Worm (Caenorhabditis elegans): Measurements from ENCODE around the gene K01A6.8.
A peak's percentile ranks its signal among the peaks of the same experiment; 100 is the strongest.

The K01A6.8 gene

DNA sequence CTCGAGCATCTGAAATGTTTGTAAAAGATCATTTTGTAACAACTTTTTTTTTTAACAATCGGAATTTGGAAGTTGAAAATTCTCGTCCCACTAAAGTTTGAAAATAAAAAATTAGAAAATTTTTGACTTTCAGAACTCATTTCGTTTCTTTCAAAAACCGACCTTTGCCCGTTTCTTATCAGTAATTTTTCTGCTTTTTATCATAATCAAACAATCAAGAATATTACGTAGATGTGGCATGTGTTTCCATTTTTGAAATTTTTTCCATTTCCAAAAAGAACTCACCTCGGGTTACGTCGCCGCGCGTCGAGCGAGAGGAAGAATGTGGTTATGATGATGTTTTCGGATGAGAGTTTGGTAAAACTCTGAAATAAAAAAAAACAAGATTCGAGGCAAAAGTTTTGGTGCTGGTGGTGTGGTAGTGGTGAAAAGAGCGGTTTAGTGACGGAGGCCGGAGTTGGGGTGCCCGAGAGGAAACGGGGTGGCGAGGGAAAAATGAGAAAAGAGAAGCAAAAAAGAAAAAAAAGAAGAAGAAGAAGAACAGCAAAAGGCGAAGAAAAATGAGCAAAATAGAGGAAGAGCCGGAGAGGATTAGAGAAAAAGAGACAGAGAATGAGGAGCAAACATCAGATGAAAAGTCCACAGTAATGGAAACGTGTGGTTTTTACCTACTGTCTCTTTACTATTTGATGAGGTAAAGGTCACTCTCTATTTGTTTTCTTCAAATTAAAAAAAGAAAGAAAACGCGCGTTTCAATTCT, 23.7 kb upstream of the K01A6.8 start, which contains the start of gene T12A7.2:
Gene T12A7.2, minus strand, starts transcription at position 412 of the 760 bp plus-strand sequence.
- TF ChIP-seq snu-23 (GFP tag; optimal IDR thresholded peaks at IDR 0.05) = peak; percentile 4
- TF ChIP-seq mdl-1 (tag; optimal IDR thresholded peaks at IDR 0.05) = no peak
- peak in 1 of 2 experiments; percentile 23 for TF ChIP-seq efl-1 (optimal IDR thresholded peaks at IDR 0.05)
- TF ChIP-seq efl-1 (GFP tag; optimal IDR thresholded peaks at IDR 0.05 in 1 of 2) = peak in 1 of 2 experiments; percentile 90
- TF ChIP-seq F16B12.6 (tag; optimal IDR thresholded peaks at IDR 0.05) = no peak
- TF ChIP-seq ceh-88 (GFP tag; IDR thresholded peaks at IDR 0.05) = no peak
- TF ChIP-seq rnt-1 (tag; optimal IDR thresholded peaks at IDR 0.05) = peak; percentile 2
- no peak for TF ChIP-seq unc-98 (GFP tag; IDR thresholded peaks at IDR 0.05)
- peak; percentile 41 for TF ChIP-seq nhr-71 (tag; optimal IDR thresholded peaks at IDR 0.05)
- TF ChIP-seq elt-2 (tag; optimal IDR thresholded peaks at IDR 0.05) = peak; percentile 77
- TF ChIP-seq snpc-4 (tag; optimal IDR thresholded peaks at IDR 0.05) = no peak
- no peak for TF ChIP-seq xbp-1 (tag; optimal IDR thresholded peaks at IDR 0.05)
- TF ChIP-seq nhr-12 (tag; optimal IDR thresholded peaks at IDR 0.05) = no peak
- TF ChIP-seq lsy-2 (tag; optimal IDR thresholded peaks at IDR 0.05) = peak in 1 of 2 experiments; percentile 38
- TF ChIP-seq ceh-82 (tag; optimal IDR thresholded peaks at IDR 0.05) = no peak
- TF ChIP-seq tbx-2 (tag; optimal IDR thresholded peaks at IDR 0.05) = peak; percentile 7
- peak; percentile 7 for TF ChIP-seq swsn-7 (tag; optimal IDR thresholded peaks at IDR 0.05)
- peak; percentile 21 for TF ChIP-seq dsc-1 (tag; optimal IDR thresholded peaks at IDR 0.05)
- TF ChIP-seq nhr-28 (tag; optimal IDR thresholded peaks at IDR 0.05) = no peak
- TF ChIP-seq unc-86 (tag; optimal IDR thresholded peaks at IDR 0.05) = no peak
- peak; percentile 56 for TF ChIP-seq lin-14 (GFP tag; optimal IDR thresholded peaks at IDR 0.05)
- peak; percentile 38 for TF ChIP-seq nhr-47 (tag; optimal IDR thresholded peaks at IDR 0.05)
- TF ChIP-seq aha-1 (tag; optimal IDR thresholded peaks at IDR 0.05) = no peak

DNA sequence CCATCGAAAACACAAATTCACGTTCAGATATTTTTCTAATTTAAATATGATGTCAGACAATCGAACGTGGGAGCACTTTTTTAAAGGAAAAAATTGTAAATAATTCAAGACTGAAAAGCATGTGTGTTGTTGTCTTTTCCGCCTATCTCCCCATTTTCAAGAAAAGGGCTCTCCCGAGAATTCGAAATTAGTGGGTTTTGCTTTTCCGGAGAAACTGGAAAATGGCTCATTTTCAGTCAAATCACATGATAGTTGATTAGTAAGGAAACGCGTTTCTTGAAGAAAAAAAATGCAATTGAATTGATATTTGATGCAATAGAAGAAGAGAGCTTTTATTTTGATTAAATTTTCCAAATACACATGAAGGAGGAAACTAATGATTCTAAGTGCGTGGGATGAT, 22.7 kb upstream of the K01A6.8 start:
- TF ChIP-seq nhr-28 (tag; optimal IDR thresholded peaks at IDR 0.05) = no peak
- peak; percentile 42 for TF ChIP-seq unc-86 (tag; optimal IDR thresholded peaks at IDR 0.05)
- TF ChIP-seq lin-14 (GFP tag; optimal IDR thresholded peaks at IDR 0.05) = peak; percentile 47
- TF ChIP-seq lsy-2 (tag; optimal IDR thresholded peaks at IDR 0.05) = peak in 1 of 2 experiments; percentile 13
- TF ChIP-seq nhr-47 (tag; optimal IDR thresholded peaks at IDR 0.05) = peak; percentile 74
- TF ChIP-seq C34B4.2 (tag; optimal IDR thresholded peaks at IDR 0.05) = no peak
- TF ChIP-seq pax-3 (tag; optimal IDR thresholded peaks at IDR 0.05) = peak; percentile 27
- TF ChIP-seq nhr-71 (tag; optimal IDR thresholded peaks at IDR 0.05) = peak; percentile 72
- peak; percentile 63 for TF ChIP-seq fkh-8 (tag; optimal IDR thresholded peaks at IDR 0.05)
- no peak for TF ChIP-seq unc-98 (GFP tag; IDR thresholded peaks at IDR 0.05)
- TF ChIP-seq ztf-4 (tag; optimal IDR thresholded peaks at IDR 0.05) = peak; percentile 3
- peak; percentile 75 for TF ChIP-seq dsc-1 (tag; optimal IDR thresholded peaks at IDR 0.05)
- peak; percentile 59 for TF ChIP-seq egl-13 (tag; optimal IDR thresholded peaks at IDR 0.05)
- TF ChIP-seq tbx-2 (tag; optimal IDR thresholded peaks at IDR 0.05) = peak; percentile 4

DNA sequence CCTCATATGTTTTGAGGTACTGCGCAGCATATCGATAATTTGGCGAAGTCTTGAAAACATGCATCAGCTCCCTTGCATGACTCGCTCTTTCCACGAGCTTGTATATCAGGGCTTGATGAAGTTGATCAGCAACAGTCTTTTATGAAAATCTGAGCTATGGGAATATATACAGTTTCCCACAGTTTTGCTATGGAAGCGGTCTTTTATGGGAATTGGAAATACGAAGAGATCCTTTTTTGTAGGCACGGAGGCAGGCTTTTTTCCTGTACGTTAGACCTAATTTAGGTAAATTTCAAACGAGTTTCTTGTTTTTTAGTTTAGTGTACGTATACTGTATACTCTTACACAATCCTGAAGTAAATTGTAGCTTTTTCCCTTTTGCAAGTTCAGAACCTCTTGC, 18.7 kb upstream of the K01A6.8 start, which contains the start of gene T12A7.9:
Gene T12A7.9, minus strand, starts transcription at position 101 of the 400 bp plus-strand sequence.
- TF ChIP-seq nhr-47 (tag; optimal IDR thresholded peaks at IDR 0.05) (peak; percentile 14), fos-1 (tag; optimal IDR thresholded peaks at IDR 0.05) (no peak)

DNA sequence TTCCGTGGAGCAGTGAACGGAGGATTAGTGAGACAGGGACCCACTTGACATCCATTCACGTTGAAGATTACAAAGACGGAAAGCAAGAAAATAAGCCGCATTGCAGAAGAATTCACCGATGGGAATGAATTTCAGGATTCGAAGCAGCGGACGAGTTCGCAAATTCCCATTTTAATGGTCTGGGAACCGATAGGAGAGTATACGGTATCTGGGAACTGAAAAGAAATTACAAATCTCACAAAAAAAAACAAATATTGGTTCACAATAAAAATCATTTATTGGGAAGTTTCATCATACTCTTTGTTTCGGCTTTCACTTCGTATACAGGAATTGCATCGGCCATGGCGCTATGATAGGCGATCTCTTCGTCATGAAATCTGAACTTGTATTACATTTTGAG, 17.8 kb upstream of the K01A6.8 start, which contains the start of gene T12A7.10:
Gene T12A7.10, minus strand, starts transcription at position 101 of the 400 bp plus-strand sequence.
- TF ChIP-seq rnt-1 (tag; optimal IDR thresholded peaks at IDR 0.05) (no peak), unc-86 (tag; optimal IDR thresholded peaks at IDR 0.05) (no peak), nhr-85 (tag) (peak; percentile 42), efl-1 (optimal IDR thresholded peaks at IDR 0.05) (no peak), efl-1 (GFP tag; optimal IDR thresholded peaks at IDR 0.05 in 1 of 2) (peak in 1 of 2 experiments; percentile 0)

DNA sequence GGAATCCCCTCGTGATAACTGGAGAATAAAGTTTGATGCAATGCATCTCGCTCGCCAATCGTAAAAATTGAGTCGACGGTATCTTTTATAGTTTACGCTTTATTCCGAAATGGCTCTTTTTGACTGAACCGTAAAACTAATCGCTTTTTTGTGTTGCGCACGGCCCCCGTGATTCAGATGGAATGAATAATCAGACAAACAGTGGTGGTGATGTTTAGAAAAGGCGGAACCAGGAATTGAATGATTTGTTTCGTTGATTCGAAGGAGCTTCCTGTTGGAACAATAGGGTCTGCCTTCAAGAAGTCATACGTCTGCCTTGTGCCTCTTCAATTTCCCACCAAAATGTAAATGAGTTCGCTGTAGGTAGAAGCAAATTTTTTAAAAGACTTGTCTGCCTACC, 17.2 kb upstream of the K01A6.8 start, which contains the start of gene scl-18:
Gene scl-18, minus strand, starts transcription at position 101 of the 400 bp plus-strand sequence.
- no peak for TF ChIP-seq ceh-88 (GFP tag; IDR thresholded peaks at IDR 0.05)
